Worm (Caenorhabditis elegans) whole organism, late embryonic: ENCODE measurements around the gene cbp-1.

Source experiments
- C08G9.2 ChIP-seq: sonication (generic microtip); optimal IDR thresholded peaks from 2 replicates; lab custom pipeline; 2016; ENCODE audit warnings: mild to moderate bottlenecking, missing genetic modification characterization, moderate library complexity, missing compliant biosample characterization
- C38D4.7 ChIP-seq: fragments of 200-800 bp; sonication (Bioruptor generic); optimal IDR thresholded peaks from 2 replicates; lab custom pipeline; 2018; ENCODE audit warnings: mild to moderate bottlenecking, missing genetic modification characterization, moderate library complexity, missing compliant biosample characterization
- F13H6.1 ChIP-seq: sonication (generic microtip); optimal IDR thresholded peaks from 2 replicates; lab custom pipeline; 2016; ENCODE audit warnings: missing genetic modification characterization, missing compliant biosample characterization
- K02D7.2 ChIP-seq: sonication (generic microtip); optimal IDR thresholded peaks from 2 replicates; lab custom pipeline; 2017; ENCODE audit warnings: mild to moderate bottlenecking, missing genetic modification characterization, missing compliant biosample characterization
- K09A11.1 ChIP-seq: sonication (generic microtip); optimal IDR thresholded peaks from 2 replicates; lab custom pipeline; 2017; ENCODE audit warnings: antibody characterized with exemption, mild to moderate bottlenecking, missing genetic modification characterization, missing compliant biosample characterization; ENCODE audit not compliant: insufficient read depth
- Y22D7AL.16 ChIP-seq: sonication (generic microtip); optimal IDR thresholded peaks from 2 replicates; lab custom pipeline; 2016; ENCODE audit warnings: missing genetic modification characterization, missing compliant biosample characterization
- ama-1 ChIP-seq: fragments of 150-350 bp; optimal IDR thresholded peaks from 2 replicates; lab custom pipeline; 2014
- ceh-18 ChIP-seq: sonication (generic microtip); optimal IDR thresholded peaks from 2 replicates; lab custom pipeline; 2016; ENCODE audit warnings: missing genetic modification characterization, missing compliant biosample characterization
- ceh-19 ChIP-seq: fragments of 200-800 bp; sonication (Bioruptor generic); optimal IDR thresholded peaks from 2 replicates; lab custom pipeline; 2018; ENCODE audit warnings: mild to moderate bottlenecking, missing genetic modification characterization, missing compliant biosample characterization
- ceh-22 ChIP-seq: sonication (generic microtip); optimal IDR thresholded peaks from 2 replicates; lab custom pipeline; 2017; ENCODE audit warnings: missing biosample characterization, missing genetic modification characterization
- ceh-24 ChIP-seq: sonication (generic microtip); optimal IDR thresholded peaks from 2 replicates; lab custom pipeline; 2016; ENCODE audit warnings: mild to moderate bottlenecking, missing genetic modification characterization, missing compliant biosample characterization
- ceh-30 ChIP-seq: fragments of 150-350 bp; optimal IDR thresholded peaks from 2 replicates; lab custom pipeline; 2014; ENCODE audit warnings: missing biosample characterization, missing genetic modification characterization
- ceh-31 ChIP-seq: sonication (generic microtip); optimal IDR thresholded peaks from 2 replicates; lab custom pipeline; 2016; ENCODE audit warnings: missing genetic modification characterization, missing compliant biosample characterization
- ceh-34 ChIP-seq: sonication (generic microtip); optimal IDR thresholded peaks from 2 replicates; lab custom pipeline; 2016; ENCODE audit warnings: mild to moderate bottlenecking, missing genetic modification characterization, missing compliant biosample characterization
- ceh-6 ChIP-seq: fragments of 200-800 bp; sonication (Bioruptor generic); optimal IDR thresholded peaks from 2 replicates; lab custom pipeline; 2018; ENCODE audit warnings: mild to moderate bottlenecking, missing genetic modification characterization, missing compliant biosample characterization
- dmd-4 ChIP-seq: sonication (generic microtip); optimal IDR thresholded peaks from 2 replicates; lab custom pipeline; 2016; ENCODE audit warnings: borderline replicate concordance, missing genetic modification characterization, missing compliant biosample characterization
- dve-1 ChIP-seq: sonication (generic microtip); optimal IDR thresholded peaks from 2 replicates; lab custom pipeline; 2017; ENCODE audit warnings: antibody characterized with exemption, mild to moderate bottlenecking, missing genetic modification characterization, missing compliant biosample characterization
- elt-2 ChIP-seq: sonication (generic microtip); optimal IDR thresholded peaks from 2 replicates; lab custom pipeline; 2016; ENCODE audit warnings: missing genetic modification reagents, missing genetic modification characterization, missing compliant biosample characterization
- elt-4 ChIP-seq: sonication (generic microtip); optimal IDR thresholded peaks from 2 replicates; lab custom pipeline; 2016; ENCODE audit warnings: missing genetic modification characterization, missing compliant biosample characterization
- ets-4 ChIP-seq: sonication (generic microtip); optimal IDR thresholded peaks from 2 replicates; lab custom pipeline; 2016; ENCODE audit warnings: missing genetic modification characterization, missing compliant biosample characterization
- eyg-1 ChIP-seq: sonication (generic microtip); optimal IDR thresholded peaks from 2 replicates; lab custom pipeline; 2016; ENCODE audit warnings: missing genotype, missing genetic modification characterization, missing compliant biosample characterization
- fax-1 ChIP-seq: sonication (generic microtip); optimal IDR thresholded peaks from 2 replicates; lab custom pipeline; 2016; ENCODE audit warnings: missing genotype, missing genetic modification characterization, missing compliant biosample characterization
- fkh-10 ChIP-seq: fragments of 150-350 bp; optimal IDR thresholded peaks from 2 replicates; lab custom pipeline; 2014; ENCODE audit warnings: missing biosample characterization, missing genetic modification reagents, missing genetic modification characterization
- fkh-6 ChIP-seq: sonication (generic microtip); optimal IDR thresholded peaks from 2 replicates; lab custom pipeline; 2016; ENCODE audit warnings: missing genetic modification characterization, missing compliant biosample characterization
- gmeb-2 ChIP-seq: sonication (generic microtip); optimal IDR thresholded peaks from 2 replicates; lab custom pipeline; 2016; ENCODE audit warnings: missing genetic modification characterization, inconsistent platforms, missing compliant biosample characterization
- hlh-13 ChIP-seq: fragments of 200-800 bp; sonication (Bioruptor generic); optimal IDR thresholded peaks from 2 replicates; lab custom pipeline; 2018; ENCODE audit warnings: mild to moderate bottlenecking, missing genetic modification characterization, missing compliant biosample characterization
- hlh-15 ChIP-seq: sonication (generic microtip); optimal IDR thresholded peaks from 2 replicates; lab custom pipeline; 2016; ENCODE audit warnings: missing genetic modification characterization, missing compliant biosample characterization
- hlh-30 ChIP-seq: sonication (generic microtip); optimal IDR thresholded peaks from 2 replicates; lab custom pipeline; 2017; ENCODE audit warnings: antibody characterized with exemption, missing genetic modification characterization, missing compliant biosample characterization; ENCODE audit not compliant: insufficient read depth
- hlh-8 ChIP-seq: sonication (generic microtip); optimal IDR thresholded peaks from 2 replicates; lab custom pipeline; 2016; ENCODE audit warnings: missing genotype, missing genetic modification characterization, missing compliant biosample characterization
- lim-6 ChIP-seq: sonication (generic microtip); optimal IDR thresholded peaks from 2 replicates; lab custom pipeline; 2016; ENCODE audit warnings: missing genetic modification characterization, missing compliant biosample characterization
- mec-3 ChIP-seq: sonication (generic microtip); optimal IDR thresholded peaks from 2 replicates; lab custom pipeline; 2016; ENCODE audit warnings: borderline replicate concordance, missing genetic modification characterization, missing compliant biosample characterization
- nfya-1 ChIP-seq: sonication (generic microtip); optimal IDR thresholded peaks from 2 replicates; lab custom pipeline; 2017; ENCODE audit warnings: missing genetic modification characterization, mild to moderate bottlenecking, missing compliant biosample characterization, antibody characterized with exemption, moderate library complexity
- nhr-11 ChIP-seq: fragments of 150-350 bp; optimal IDR thresholded peaks from 2 replicates; lab custom pipeline; 2014; ENCODE audit warnings: missing biosample characterization, missing genetic modification characterization
- nhr-232 ChIP-seq: sonication (generic microtip); optimal IDR thresholded peaks from 2 replicates; lab custom pipeline; 2016; ENCODE audit warnings: missing genetic modification characterization, missing compliant biosample characterization
- npax-4 ChIP-seq: sonication (generic microtip); optimal IDR thresholded peaks from 2 replicates; lab custom pipeline; 2016; ENCODE audit warnings: missing genetic modification characterization, missing compliant biosample characterization
- odd-2 ChIP-seq: sonication (generic microtip); optimal IDR thresholded peaks from 2 replicates; lab custom pipeline; 2017; ENCODE audit warnings: antibody characterized with exemption, mild to moderate bottlenecking, missing genetic modification characterization, missing compliant biosample characterization
- pag-3 ChIP-seq: sonication (generic microtip); optimal IDR thresholded peaks from 2 replicates; lab custom pipeline; 2016; ENCODE audit warnings: missing compliant biosample characterization, missing genetic modification characterization, borderline replicate concordance
- pat-9 ChIP-seq: fragments of 200-800 bp; sonication (Bioruptor generic); optimal IDR thresholded peaks from 2 replicates; lab custom pipeline; 2018; ENCODE audit warnings: mild to moderate bottlenecking, missing genetic modification characterization, moderate library complexity, missing compliant biosample characterization
- pros-1 ChIP-seq: fragments of 150-350 bp; optimal IDR thresholded peaks from 2 replicates; lab custom pipeline; 2014; ENCODE audit warnings: missing biosample characterization, missing genetic modification reagents, missing genetic modification characterization
- ref-2 ChIP-seq: sonication (generic microtip); optimal IDR thresholded peaks from 2 replicates; lab custom pipeline; 2016; ENCODE audit warnings: missing genetic modification characterization, missing compliant biosample characterization
- rnt-1 ChIP-seq: sonication (generic microtip); optimal IDR thresholded peaks from 2 replicates; lab custom pipeline; 2016; ENCODE audit warnings: missing genetic modification characterization, missing compliant biosample characterization
- sdc-2 ChIP-seq: sonication (generic microtip); optimal IDR thresholded peaks from 2 replicates; lab custom pipeline; 2016; ENCODE audit warnings: missing genotype, missing genetic modification characterization, missing compliant biosample characterization
- sox-2 ChIP-seq: fragments of 200-800 bp; sonication (Bioruptor generic); IDR thresholded peaks from 2 replicates; pipeline ENCODE4 v1.3.6; 2022; ENCODE audit warnings: missing genetic modification reagents, missing genetic modification characterization, missing compliant biosample characterization
- tbx-2 ChIP-seq: sonication (generic microtip); optimal IDR thresholded peaks from 2 replicates; lab custom pipeline; 2016; ENCODE audit warnings: missing genetic modification characterization, missing compliant biosample characterization
- tbx-7 ChIP-seq: sonication (generic microtip); optimal IDR thresholded peaks from 2 replicates; lab custom pipeline; 2016; ENCODE audit warnings: missing genotype, missing genetic modification characterization, missing compliant biosample characterization
- ttx-3 ChIP-seq: sonication (generic microtip); optimal IDR thresholded peaks from 2 replicates; lab custom pipeline; 2016; ENCODE audit warnings: missing genetic modification reagents, missing genetic modification characterization, missing compliant biosample characterization
- unc-42 ChIP-seq: sonication (generic microtip); optimal IDR thresholded peaks from 2 replicates; lab custom pipeline; 2016; ENCODE audit warnings: missing genotype, missing genetic modification characterization, missing compliant biosample characterization
- unc-55 ChIP-seq: sonication (generic microtip); optimal IDR thresholded peaks from 2 replicates; lab custom pipeline; 2017; ENCODE audit warnings: missing biosample characterization, missing genetic modification reagents, missing genetic modification characterization
- unc-86 ChIP-seq: sonication (generic microtip); optimal IDR thresholded peaks from 2 replicates; lab custom pipeline; 2016; ENCODE audit warnings: missing genetic modification characterization, missing compliant biosample characterization
- zip-5 ChIP-seq: sonication (generic microtip); optimal IDR thresholded peaks from 2 replicates; lab custom pipeline; 2016; ENCODE audit warnings: missing genetic modification characterization, missing compliant biosample characterization
- ztf-16 ChIP-seq: sonication (generic microtip); optimal IDR thresholded peaks from 2 replicates; lab custom pipeline; 2017; ENCODE audit warnings: missing genetic modification characterization, missing compliant biosample characterization

cbp-1 gene

ce11 chrIII:9764718-9765117, 1.6 kb upstream of the cbp-1 start:
- no peak for TF ChIP-seq lim-6 (tag; lab: Kevin White, UChicago)
- TF ChIP-seq unc-42 (tag; lab: Kevin White, UChicago) = no peak
- TF ChIP-seq dmd-4 (tag; lab: Kevin White, UChicago) = no peak
- TF ChIP-seq K02D7.2 = no peak
- no peak for TF ChIP-seq npax-4 (tag; lab: Kevin White, UChicago)
- TF ChIP-seq C38D4.7 = no peak

- TF ChIP-seq pag-3 (tag; lab: Kevin White, UChicago) (no peak), npax-4 (tag; lab: Kevin White, UChicago) (no peak), ztf-16 (tag; lab: Kevin White, UChicago) (peak; percentile 81), fax-1 (tag; lab: Kevin White, UChicago) (peak; percentile 43), ttx-3 (tag; lab: Kevin White, UChicago) (peak; percentile 22), mec-3 (tag; lab: Kevin White, UChicago) (no peak), nhr-232 (tag; lab: Kevin White, UChicago) (no peak), sox-2 (GFP tag; lab: Robert Waterston, UW) (peak; percentile 61), unc-55 (GFP tag; lab: Kevin White, UChicago) (peak; percentile 70), nhr-11 (no peak), pat-9 (tag; lab: Kevin White, UChicago) (peak; percentile 77), unc-42 (tag; lab: Kevin White, UChicago) (peak; percentile 82), ceh-22 (tag; lab: Kevin White, UChicago) (no peak), eyg-1 (tag; lab: Kevin White, UChicago) (peak; percentile 52), ceh-31 (tag; lab: Kevin White, UChicago) (peak; percentile 88), ceh-34 (tag; lab: Kevin White, UChicago) (peak; percentile 93), ceh-30 (tag; lab: Kevin White, UChicago) (peak; percentile 82), ceh-6 (peak; percentile 79), tbx-7 (tag; lab: Kevin White, UChicago) (peak; percentile 59), F13H6.1 (tag; lab: Kevin White, UChicago) (peak; percentile 89), hlh-30 (peak; percentile 96), ets-4 (tag; lab: Kevin White, UChicago) (peak; percentile 62), ceh-19 (peak; percentile 76), rnt-1 (peak; percentile 94), tbx-2 (peak; percentile 92), C08G9.2 (tag; lab: Kevin White, UChicago) (peak; percentile 57), ceh-18 (tag; lab: Kevin White, UChicago) (peak; percentile 93), elt-4 (tag; lab: Kevin White, UChicago) (no peak), hlh-8 (tag; lab: Kevin White, UChicago) (peak; percentile 50), unc-86 (tag; lab: Kevin White, UChicago) (peak; percentile 52), gmeb-2 (tag; lab: Kevin White, UChicago) (peak; percentile 65), pros-1 (tag; lab: Kevin White, UChicago) (peak; percentile 92), fkh-6 (tag; lab: Kevin White, UChicago) (peak; percentile 20), dve-1 (peak; percentile 90), Y22D7AL.16 (peak; percentile 51), hlh-13 (GFP tag; lab: Kevin White, UChicago) (no peak), lim-6 (tag; lab: Kevin White, UChicago) (no peak), sdc-2 (peak; percentile 45), zip-5 (peak; percentile 9), odd-2 (tag; lab: Kevin White, UChicago) (no peak), ceh-24 (tag; lab: Kevin White, UChicago) (no peak), hlh-15 (tag; lab: Kevin White, UChicago) (no peak), K09A11.1 (tag; lab: Kevin White, UChicago) (peak; percentile 36), fkh-10 (no peak), elt-2 (peak; percentile 78), nfya-1 (peak; percentile 99), ref-2 (peak; percentile 98), ama-1 (lab: Kevin White, UChicago) (peak; percentile 96)
These were observed 826 bp upstream of the cbp-1 start for ce11 chrIII:9765465-9765900.
